Worm (Caenorhabditis elegans) whole organism, early embryonic: Measurements from ENCODE around the gene F19G12.4.

Experiments
- F13C5.2 ChIP-seq: sonication (generic microtip); optimal IDR thresholded peaks from 2 replicates; lab custom pipeline; 2017; ENCODE audit warnings: mild to moderate bottlenecking, missing genetic modification characterization, inconsistent platforms, missing compliant biosample characterization
- aly-1 ChIP-seq: sonication (generic microtip); optimal IDR thresholded peaks from 2 replicates; lab custom pipeline; 2016; ENCODE audit warnings: missing genetic modification characterization, missing compliant biosample characterization
- ama-1 ChIP-seq: fragments of 150-350 bp; optimal IDR thresholded peaks from 2 replicates; lab custom pipeline; 2014
- ets-7 ChIP-seq: sonication (generic microtip); optimal IDR thresholded peaks from 2 replicates; lab custom pipeline; 2016; ENCODE audit warnings: missing genotype, missing genetic modification characterization, missing compliant biosample characterization
- flt-1 ChIP-seq: fragments of 200-800 bp; sonication (Bioruptor generic); IDR thresholded peaks from 2 replicates; pipeline ENCODE4 v1.3.6; 2022; ENCODE audit warnings: missing genetic modification characterization, missing compliant biosample characterization
- hmbx-1 ChIP-seq: sonication (generic microtip); optimal IDR thresholded peaks from 2 replicates; lab custom pipeline; 2016; ENCODE audit warnings: mild to moderate bottlenecking, missing genetic modification characterization, missing compliant biosample characterization
- hmg-4 ChIP-seq: fragments of 200-800 bp; sonication (Bioruptor generic); optimal IDR thresholded peaks from 2 replicates; lab custom pipeline; 2018; ENCODE audit warnings: mild to moderate bottlenecking, missing genetic modification characterization, missing compliant biosample characterization
- hnd-1 ChIP-seq: sonication (generic microtip); optimal IDR thresholded peaks from 2 replicates; lab custom pipeline; 2016; ENCODE audit warnings: missing genetic modification characterization, missing compliant biosample characterization
- sea-1 ChIP-seq: fragments of 200-800 bp; sonication (Bioruptor generic); conservative IDR thresholded peaks from 2 replicates; pipeline ENCODE4 v1.3.6; 2022; ENCODE audit warnings: missing genetic modification characterization, missing compliant biosample characterization
- tbx-11 ChIP-seq: fragments of 200-800 bp; sonication (Bioruptor generic); IDR thresholded peaks from 2 replicates; pipeline ENCODE4 v1.3.6; 2022; ENCODE audit warnings: missing genetic modification characterization, missing compliant biosample characterization

DNA sequence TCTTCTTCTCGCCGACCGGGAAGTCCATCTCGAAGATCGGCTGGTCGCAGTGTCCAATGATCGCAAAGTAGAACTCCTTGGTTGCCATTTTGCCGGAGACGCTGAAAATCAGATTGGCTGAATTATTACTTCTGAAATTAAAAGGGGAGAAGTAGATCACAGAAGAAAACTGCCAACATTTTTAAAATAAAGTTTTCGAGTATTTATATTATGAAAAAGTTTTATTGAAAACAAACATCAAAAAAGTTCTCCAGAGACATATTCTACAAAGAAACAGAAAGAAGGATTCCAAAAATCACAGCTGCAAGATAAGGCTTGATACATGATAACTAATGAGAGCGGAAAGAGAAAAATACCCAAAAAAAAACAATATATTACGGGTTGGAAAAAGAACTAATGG, 23.1 kb downstream of the F19G12.4 start, which contains the start of gene sedl-1:
- TF ChIP-seq aly-1 (no peak), F13C5.2 (tag; lab: Kevin White, UChicago) (no peak), ets-7 (tag; lab: Kevin White, UChicago) (no peak), tbx-11 (no peak), sea-1 (GFP tag; lab: Robert Waterston, UW) (no peak), ama-1 (no peak), flt-1 (GFP tag; lab: Robert Waterston, UW) (no peak), hnd-1 (tag; lab: Kevin White, UChicago) (no peak), hmg-4 (GFP tag; lab: Kevin White, UChicago) (no peak), hmbx-1 (tag; lab: Kevin White, UChicago) (no peak)
